Worm (Caenorhabditis elegans) whole organism, L4 larva: ENCODE results near the gene scrm-3.
"Not testable (repeated sequence)": the region's sequence is repeated elsewhere in the genome, so short reads cannot be mapped to it uniquely, and the experiment has no call there.

Source experiments
- F26F4.8 ChIP-seq: fragments of 200-800 bp; sonication (Bioruptor generic); conservative IDR thresholded peaks from 2 replicates; pipeline ENCODE4 v1.3.6; 2022; ENCODE audit warnings: missing genetic modification characterization, missing compliant biosample characterization
- F49E8.2 ChIP-seq: sonication (generic microtip); optimal IDR thresholded peaks from 2 replicates; lab custom pipeline; 2016; ENCODE audit warnings: missing compliant biosample characterization, mild to moderate bottlenecking, missing genetic modification characterization, borderline replicate concordance
- R02D3.7 ChIP-seq: fragments of 150-350 bp; sonication (generic microtip); optimal IDR thresholded peaks from 3 replicates; lab custom pipeline; 2014; ENCODE audit warnings: missing biosample characterization, missing genetic modification characterization
- T26A8.4 ChIP-seq: fragments of 200-800 bp; sonication (Bioruptor generic); IDR thresholded peaks from 2 replicates; pipeline ENCODE4 v1.3.6; 2022; ENCODE audit warnings: missing genetic modification characterization, missing compliant biosample characterization
- Y48G9A.11 ChIP-seq: fragments of 200-800 bp; sonication (Bioruptor generic); IDR thresholded peaks from 2 replicates; pipeline ENCODE4 v1.3.6; 2022; ENCODE audit warnings: missing genetic modification reagents, missing genetic modification characterization, missing compliant biosample characterization
- Y5F2A.4 ChIP-seq: fragments of 200-800 bp; sonication (Bioruptor generic); optimal IDR thresholded peaks from 2 replicates; lab custom pipeline; 2018; ENCODE audit warnings: mild to moderate bottlenecking, missing genetic modification characterization, missing compliant biosample characterization
- aha-1 ChIP-seq: fragments of 150-350 bp; peaks from one replicate; lab custom pipeline; 2014; ENCODE audit warnings: missing biosample characterization, missing genetic modification characterization
- ama-1 ChIP-seq: fragments of 150-350 bp; optimal IDR thresholded peaks from 2 replicates; lab custom pipeline; 2014; ENCODE audit warnings: inconsistent platforms, mixed read lengths
- arid-1 ChIP-seq: fragments of 200-800 bp; sonication (Bioruptor generic); conservative IDR thresholded peaks from 2 replicates; pipeline ENCODE4 v1.3.6; 2022; ENCODE audit warnings: missing genetic modification reagents, missing genetic modification characterization, missing compliant biosample characterization
- attf-4 ChIP-seq: sonication (generic microtip); optimal IDR thresholded peaks from 3 replicates; lab custom pipeline; 2017; ENCODE audit warnings: missing biosample characterization, missing genetic modification characterization
- ceh-20 ChIP-seq: fragments of 200-800 bp; sonication (Bioruptor generic); IDR thresholded peaks from 2 replicates; pipeline ENCODE4 v1.3.6; 2022; ENCODE audit warnings: missing genetic modification reagents, missing genetic modification characterization, missing compliant biosample characterization
- ceh-32 ChIP-seq: sonication (generic microtip); optimal IDR thresholded peaks from 2 replicates; lab custom pipeline; 2016; ENCODE audit warnings: mild to moderate bottlenecking, missing genetic modification characterization, missing compliant biosample characterization; ENCODE audit not compliant: poor library complexity
- daf-12 ChIP-seq: fragments of 150-350 bp; optimal IDR thresholded peaks from 2 replicates; lab custom pipeline; 2014; ENCODE audit warnings: missing biosample characterization, missing genetic modification reagents, missing genetic modification characterization
- daf-8 ChIP-seq: fragments of 200-800 bp; sonication (Bioruptor generic); IDR thresholded peaks from 2 replicates; pipeline ENCODE4 v1.3.6; 2022; ENCODE audit warnings: missing genetic modification characterization, missing compliant biosample characterization
- dmd-8 ChIP-seq: fragments of 200-800 bp; sonication (Bioruptor generic); IDR thresholded peaks from 2 replicates; pipeline ENCODE4 v1.3.6; 2022; ENCODE audit warnings: missing genetic modification characterization, missing compliant biosample characterization
- dmd-9 ChIP-seq: fragments of 200-800 bp; sonication (Bioruptor generic); IDR thresholded peaks from 2 replicates; pipeline ENCODE4 v1.3.6; 2022; ENCODE audit warnings: missing genetic modification reagents, missing genetic modification characterization, missing compliant biosample characterization
- gei-8 ChIP-seq: fragments of 200-800 bp; sonication (Bioruptor generic); optimal IDR thresholded peaks from 2 replicates; lab custom pipeline; 2018; ENCODE audit warnings: mild to moderate bottlenecking, missing genetic modification characterization, missing compliant biosample characterization
- jun-1 ChIP-seq: fragments of 150-350 bp; optimal IDR thresholded peaks from 2 replicates; lab custom pipeline; 2014; ENCODE audit warnings: missing biosample characterization, missing genetic modification reagents, missing genetic modification characterization
- lim-7 ChIP-seq: fragments of 200-800 bp; sonication (Bioruptor generic); IDR thresholded peaks from 2 replicates; pipeline ENCODE4 v1.3.6; 2022; ENCODE audit warnings: missing genetic modification characterization, missing compliant biosample characterization
- lin-1 ChIP-seq: fragments of 200-800 bp; sonication (Bioruptor generic); IDR thresholded peaks from 2 replicates; pipeline ENCODE4 v1.3.6; 2022; ENCODE audit warnings: missing genetic modification reagents, missing genetic modification characterization, missing compliant biosample characterization
- madf-9 ChIP-seq: fragments of 200-800 bp; sonication (Bioruptor generic); conservative IDR thresholded peaks from 2 replicates; pipeline ENCODE4 v1.3.6; 2022; ENCODE audit warnings: missing genetic modification reagents, missing genetic modification characterization, missing compliant biosample characterization
- mxl-3 ChIP-seq: fragments of 200-800 bp; sonication (Bioruptor generic); optimal IDR thresholded peaks from 2 replicates; lab custom pipeline; 2018; ENCODE audit warnings: mild to moderate bottlenecking, missing genetic modification characterization, missing compliant biosample characterization
- nhr-10 ChIP-seq: fragments of 150-350 bp; optimal IDR thresholded peaks from 2 replicates; lab custom pipeline; 2014; ENCODE audit warnings: missing biosample characterization, missing genetic modification characterization
- nhr-237 ChIP-seq: sonication (generic microtip); optimal IDR thresholded peaks from 2 replicates; lab custom pipeline; 2017; ENCODE audit warnings: missing biosample characterization, missing genetic modification characterization
- nhr-28 ChIP-seq: fragments of 150-350 bp; optimal IDR thresholded peaks from 2 replicates; lab custom pipeline; 2014; ENCODE audit warnings: missing biosample characterization, missing genetic modification characterization
- nhr-42 ChIP-seq: fragments of 200-800 bp; sonication (Bioruptor generic); IDR thresholded peaks from 2 replicates; pipeline ENCODE4 v1.3.6; 2022; ENCODE audit warnings: missing genetic modification characterization, missing compliant biosample characterization
- php-3 ChIP-seq: fragments of 200-800 bp; sonication (Bioruptor generic); IDR thresholded peaks from 2 replicates; pipeline ENCODE4 v1.3.6; 2022; ENCODE audit warnings: missing genetic modification reagents, missing genetic modification characterization, missing compliant biosample characterization
- sdz-12 ChIP-seq: fragments of 200-800 bp; sonication (Bioruptor generic); optimal IDR thresholded peaks from 2 replicates; lab custom pipeline; 2018; ENCODE audit warnings: mild to moderate bottlenecking, missing genetic modification characterization, missing compliant biosample characterization
- snpc-1.2 ChIP-seq: fragments of 200-800 bp; sonication (Bioruptor generic); IDR thresholded peaks from 2 replicates; pipeline ENCODE4 v1.3.6; 2022; ENCODE audit warnings: missing genetic modification reagents, missing genetic modification characterization, missing compliant biosample characterization
- spr-3 ChIP-seq: fragments of 200-800 bp; sonication (Bioruptor generic); optimal IDR thresholded peaks from 2 replicates; lab custom pipeline; 2018; ENCODE audit warnings: mild to moderate bottlenecking, missing genetic modification characterization, missing compliant biosample characterization
- tra-1 ChIP-seq: fragments of 200-800 bp; sonication (Bioruptor generic); IDR thresholded peaks from 2 replicates; pipeline ENCODE4 v1.3.6; 2022; ENCODE audit warnings: missing genetic modification reagents, missing genetic modification characterization, missing compliant biosample characterization
- unc-130 ChIP-seq: sonication (generic microtip); optimal IDR thresholded peaks from 2 replicates; lab custom pipeline; 2016; ENCODE audit warnings: missing genetic modification reagents, missing genetic modification characterization, missing compliant biosample characterization
- unc-62 ChIP-seq, 3 experiments: fragments of 150-350 bp in 1 of 3; sonication (generic microtip); optimal IDR thresholded peaks in 2 of 3; peaks in 1 of 3; 1 replicate in 1 of 3; 2 replicates in 2 of 3; lab custom pipeline; 2014 to 2017; ENCODE audit warnings: missing biosample characterization in 3 of 3, missing genetic modification characterization in 3 of 3, missing genetic modification reagents in 3 of 3, missing genotype in 1 of 3
- vab-7 ChIP-seq: fragments of 200-800 bp; sonication (Bioruptor generic); IDR thresholded peaks from 2 replicates; pipeline ENCODE4 v1.3.6; 2022; ENCODE audit warnings: missing genetic modification reagents, missing genetic modification characterization, missing compliant biosample characterization
- zag-1 ChIP-seq: fragments of 150-350 bp; optimal IDR thresholded peaks from 2 replicates; lab custom pipeline; 2014; ENCODE audit warnings: missing biosample characterization, missing genetic modification characterization
- zfp-2 ChIP-seq: sonication (generic microtip); optimal IDR thresholded peaks from 2 replicates; lab custom pipeline; 2016; ENCODE audit warnings: mild to moderate bottlenecking, missing genetic modification characterization, missing compliant biosample characterization
- zip-11 ChIP-seq: fragments of 200-800 bp; sonication (Bioruptor generic); IDR thresholded peaks from 2 replicates; pipeline ENCODE4 v1.3.6; 2022; ENCODE audit warnings: missing genetic modification characterization, missing compliant biosample characterization
- ztf-11 ChIP-seq: fragments of 150-350 bp; optimal IDR thresholded peaks from 2 replicates; lab custom pipeline; 2014; ENCODE audit warnings: missing biosample characterization, missing genetic modification characterization
- ztf-7 ChIP-seq: fragments of 150-350 bp; optimal IDR thresholded peaks from 2 replicates; lab custom pipeline; 2014; ENCODE audit warnings: missing biosample characterization, missing genetic modification characterization

Gene scrm-3

DNA sequence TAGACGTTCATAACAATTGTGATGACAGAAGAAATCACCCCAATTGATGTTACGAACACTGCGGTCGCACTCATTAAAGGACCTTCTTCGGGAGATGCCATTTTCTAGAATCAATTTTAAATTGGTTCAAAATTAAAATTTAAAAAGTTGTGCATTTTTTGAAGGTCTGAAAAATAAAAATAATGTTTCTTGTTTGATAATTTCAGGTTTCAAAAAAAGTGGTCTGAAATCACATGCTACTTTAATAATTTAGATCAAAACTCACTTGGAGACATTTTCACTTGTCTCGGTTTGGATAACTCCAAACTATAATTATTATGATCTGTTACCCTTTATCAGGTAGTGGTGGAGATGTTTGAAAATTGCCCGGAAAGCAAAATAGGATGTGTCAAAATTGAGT, 20.0 kb upstream of the scrm-3 start, which contains the start of gene srbc-2:
Gene srbc-2 (minus strand): TSS at position 101 of the 400 bp plus-strand sequence.
- TF ChIP-seq ztf-7 (tag; lab: Kevin White, UChicago) (no peak), ama-1 (no peak), vab-7 (GFP tag; lab: Robert Waterston, UW) (no peak), F49E8.2 (tag; lab: Kevin White, UChicago) (no peak), Y5F2A.4 (GFP tag; lab: Kevin White, UChicago) (no peak), lim-7 (GFP tag; lab: Robert Waterston, UW) (no peak), tra-1 (GFP tag; lab: Robert Waterston, UW) (no peak), Y48G9A.11 (no peak), mxl-3 (GFP tag; lab: Kevin White, UChicago) (no peak), T26A8.4 (GFP tag; lab: Robert Waterston, UW) (no peak), F26F4.8 (GFP tag; lab: Robert Waterston, UW) (no peak), dmd-9 (GFP tag; lab: Robert Waterston, UW) (no peak)

- TF ChIP-seq R02D3.7 (tag; lab: Kevin White, UChicago) (no peak), spr-3 (GFP tag; lab: Kevin White, UChicago) (no peak), dmd-8 (GFP tag; lab: Robert Waterston, UW) (no peak), sdz-12 (GFP tag; lab: Kevin White, UChicago) (no peak), ceh-32 (tag; lab: Kevin White, UChicago) (no peak), arid-1 (GFP tag; lab: Robert Waterston, UW) (no peak), daf-8 (GFP tag; lab: Robert Waterston, UW) (no peak), nhr-42 (no peak), jun-1 (tag; lab: Kevin White, UChicago) (no peak), ztf-11 (tag; lab: Kevin White, UChicago) (no peak), nhr-237 (tag; lab: Kevin White, UChicago) (no peak), zfp-2 (tag; lab: Kevin White, UChicago) (no peak)
- TF ChIP-seq, all 104 proteins: peak for 0
Measured at ce11 chrV:3372673-3373072, 15.7 kb upstream of the scrm-3 start, which contains the start of gene srx-121. srx-121 (minus strand) TSS chrV:3372773.

DNA sequence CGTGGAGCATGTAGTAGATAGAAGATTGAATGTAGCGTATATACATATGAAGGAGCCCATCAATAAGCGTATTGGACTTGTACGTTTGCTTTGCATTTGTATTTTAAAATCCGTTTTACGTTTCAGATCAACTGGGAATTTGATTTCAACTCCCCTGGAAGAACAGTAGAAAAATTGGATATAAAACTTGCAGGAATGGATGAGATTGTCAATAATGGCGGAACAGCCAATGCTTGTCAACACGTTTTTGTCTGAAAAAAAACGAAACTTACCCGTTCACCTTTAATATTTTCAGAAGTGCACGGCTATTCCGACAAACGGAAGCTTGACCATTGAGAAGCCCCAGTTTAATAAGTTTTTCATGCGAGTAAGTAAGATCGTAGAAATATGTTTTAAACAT, 10.8 kb upstream of the scrm-3 start, which contains the start of gene C04E12.2:
Gene C04E12.2 (plus strand): TSS at position 301 of the 400 bp plus-strand sequence.
- TF ChIP-seq T26A8.4 (GFP tag; lab: Robert Waterston, UW); ceh-20 (GFP tag; lab: Robert Waterston, UW); zag-1 (tag; lab: Kevin White, UChicago): not testable (repeated sequence)

DNA sequence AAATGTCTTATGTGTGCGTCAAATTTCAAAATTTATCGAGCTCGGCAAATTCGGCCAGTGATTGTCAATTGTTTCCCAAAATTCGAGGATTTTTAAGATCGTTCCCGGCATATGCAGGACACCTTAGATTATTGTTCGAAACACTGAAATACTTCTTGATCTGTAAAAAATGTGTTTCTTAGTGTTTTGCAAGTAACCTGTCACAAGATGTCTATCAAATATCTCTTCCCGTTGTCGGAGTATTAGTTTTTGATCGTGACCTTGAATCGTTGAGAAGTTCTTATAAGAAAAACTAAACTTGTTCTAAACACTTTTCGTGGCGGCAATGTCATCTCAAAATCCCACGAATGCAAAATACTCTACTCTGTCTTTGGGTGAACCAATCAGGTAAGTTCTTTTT, 5.5 kb upstream of the scrm-3 start, which contains the start of gene C04E12.4:
Gene C04E12.4 (plus strand): TSS at position 301 of the 400 bp plus-strand sequence.
- TF ChIP-seq daf-12 (tag; lab: Kevin White, UChicago): no peak
- no peak for TF ChIP-seq nhr-10 (tag; lab: Kevin White, UChicago)
- peak; percentile 88 for TF ChIP-seq aha-1 (tag; lab: Kevin White, UChicago)
- TF ChIP-seq unc-130 (GFP tag; lab: Kevin White, UChicago): no peak
- no peak for TF ChIP-seq gei-8 (GFP tag; lab: Kevin White, UChicago)
- peak; percentile 22 for TF ChIP-seq nhr-28 (tag; lab: Kevin White, UChicago)
- TF ChIP-seq zip-11: no peak

DNA sequence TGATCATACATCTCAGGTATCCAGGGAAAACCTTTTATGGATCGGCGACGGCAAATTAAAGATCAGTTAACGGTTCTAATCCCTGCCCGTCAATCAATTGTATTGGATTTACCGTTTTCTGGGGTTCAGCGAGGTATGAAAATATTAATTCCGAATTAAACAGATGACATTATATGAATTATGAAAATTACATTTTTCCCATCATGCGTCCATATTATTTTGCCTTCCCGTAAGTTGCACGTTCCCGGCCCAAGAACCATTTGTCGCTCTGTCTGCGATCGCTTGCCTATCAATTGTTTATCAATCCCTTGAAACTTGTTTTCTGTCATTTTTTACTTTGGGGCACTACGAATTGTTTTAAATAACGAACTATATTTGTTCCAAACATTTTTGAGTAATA, 4.6 kb upstream of the scrm-3 start:
- TF ChIP-seq daf-8 (GFP tag; lab: Robert Waterston, UW) (no peak), unc-62 (GFP tag; optimal IDR thresholded peaks at IDR 0.05 in 1 of 2; lab: Kevin White, UChicago) (peak in 1 of 2 experiments; percentile 97), unc-62 (tag; optimal IDR thresholded peaks at IDR 0.05; lab: Kevin White, UChicago) (no peak), madf-9 (GFP tag; lab: Robert Waterston, UW) (no peak), lin-1 (GFP tag; lab: Robert Waterston, UW) (no peak), attf-4 (tag; lab: Kevin White, UChicago) (no peak), php-3 (GFP tag; lab: Robert Waterston, UW) (no peak), gei-8 (GFP tag; lab: Kevin White, UChicago) (no peak), ztf-11 (tag; lab: Kevin White, UChicago) (no peak), snpc-1.2 (no peak)
- TF ChIP-seq, all 104 proteins: peak for 1
